Worm (Caenorhabditis elegans): ENCODE results near the gene nspb-10.

- no peak for TF ChIP-seq nhr-10 (tag; optimal IDR thresholded peaks at IDR 0.05)
- TF ChIP-seq hlh-11 (tag; optimal IDR thresholded peaks at IDR 0.05): no peak
- no peak for TF ChIP-seq set-16 (GFP tag; IDR thresholded peaks at IDR 0.05)
- TF ChIP-seq lin-13 (GFP tag; optimal IDR thresholded peaks at IDR 0.05): no peak
- no peak for TF ChIP-seq nhr-76 (tag; optimal IDR thresholded peaks at IDR 0.05)
- no peak for TF ChIP-seq ama-1 (optimal IDR thresholded peaks at IDR 0.05)
- TF ChIP-seq jun-1 (tag; optimal IDR thresholded peaks at IDR 0.05): no peak
- TF ChIP-seq ztf-11 (tag; optimal IDR thresholded peaks at IDR 0.05): no peak
Measured at ce11 chrII:14580549-14580948, 7.5 kb downstream of the nspb-10 start, which contains the start of the genes nspb-8 and nspb-9.
